Worm (Caenorhabditis elegans) whole organism, mixed stage, embryonic: ENCODE measurements around the gene EGAP1.5.

ENCODE experiments used
- M03D4.4 ChIP-seq: sonication (generic microtip); optimal IDR thresholded peaks from 2 replicates; lab custom pipeline; 2017; ENCODE audit warnings: mild to moderate bottlenecking, missing genetic modification characterization, missing compliant biosample characterization
- bed-3 ChIP-seq: fragments of 200-800 bp; sonication (Bioruptor generic); optimal IDR thresholded peaks from 3 replicates; lab custom pipeline; 2018; ENCODE audit warnings: mild to moderate bottlenecking, missing genetic modification characterization, moderate library complexity, missing compliant biosample characterization
- blmp-1 ChIP-seq: fragments of 150-350 bp; optimal IDR thresholded peaks from 2 replicates; lab custom pipeline; 2014; ENCODE audit warnings: missing biosample characterization, missing genetic modification characterization
- ceh-39 ChIP-seq: fragments of 150-350 bp; optimal IDR thresholded peaks from 2 replicates; lab custom pipeline; 2014; ENCODE audit warnings: missing biosample characterization, missing genetic modification characterization
- ceh-43 ChIP-seq: fragments of 200-800 bp; sonication (Bioruptor generic); optimal IDR thresholded peaks from 2 replicates; lab custom pipeline; 2018; ENCODE audit warnings: mild to moderate bottlenecking, missing genetic modification characterization, moderate library complexity, missing compliant biosample characterization
- ceh-83 ChIP-seq: fragments of 200-800 bp; sonication (Bioruptor generic); optimal IDR thresholded peaks from 2 replicates; lab custom pipeline; 2018; ENCODE audit warnings: mild to moderate bottlenecking, missing genetic modification characterization, missing compliant biosample characterization
- ces-1 ChIP-seq: fragments of 150-350 bp; optimal IDR thresholded peaks from 2 replicates; lab custom pipeline; 2014; ENCODE audit warnings: missing biosample characterization, missing genetic modification reagents, missing genetic modification characterization
- cnd-1 ChIP-seq: fragments of 200-800 bp; sonication (Bioruptor generic); optimal IDR thresholded peaks from 2 replicates; lab custom pipeline; 2018; ENCODE audit warnings: mild to moderate bottlenecking, missing genetic modification characterization, missing compliant biosample characterization
- drap-1 ChIP-seq: fragments of 200-800 bp; sonication (Bioruptor generic); optimal IDR thresholded peaks from 3 replicates; lab custom pipeline; 2018; ENCODE audit warnings: mild to moderate bottlenecking, missing genetic modification characterization, missing compliant biosample characterization
- elt-1 ChIP-seq: sonication (generic microtip); optimal IDR thresholded peaks from 2 replicates; lab custom pipeline; 2017; ENCODE audit warnings: missing genetic modification characterization, mild to moderate bottlenecking, missing compliant biosample characterization, antibody characterized with exemption, moderate library complexity, borderline replicate concordance; ENCODE audit not compliant: insufficient read depth
- elt-3 ChIP-seq: fragments of 150-350 bp; optimal IDR thresholded peaks from 2 replicates; lab custom pipeline; 2014; ENCODE audit warnings: missing biosample characterization, missing genetic modification characterization
- flh-1 ChIP-seq: fragments of 200-800 bp; sonication (Bioruptor generic); optimal IDR thresholded peaks from 2 replicates; lab custom pipeline; 2018; ENCODE audit warnings: mild to moderate bottlenecking, missing genetic modification characterization, moderate library complexity, missing compliant biosample characterization
- ham-2 ChIP-seq: fragments of 200-800 bp; sonication (Bioruptor generic); optimal IDR thresholded peaks from 2 replicates; lab custom pipeline; 2018; ENCODE audit warnings: mild to moderate bottlenecking, missing genetic modification characterization, missing compliant biosample characterization
- hlh-1 ChIP-seq: fragments of 150-350 bp; optimal IDR thresholded peaks from 2 replicates; lab custom pipeline; 2014; ENCODE audit warnings: missing biosample characterization, missing genetic modification reagents, missing genetic modification characterization
- lin-13 ChIP-seq: fragments of 150-350 bp; optimal IDR thresholded peaks from 2 replicates; lab custom pipeline; 2014; ENCODE audit warnings: missing biosample characterization, missing genetic modification characterization
- lin-32 ChIP-seq: fragments of 200-800 bp; sonication (Bioruptor generic); optimal IDR thresholded peaks from 2 replicates; lab custom pipeline; 2018; ENCODE audit warnings: mild to moderate bottlenecking, missing genetic modification characterization, missing compliant biosample characterization
- lsy-2 ChIP-seq: fragments of 150-350 bp; optimal IDR thresholded peaks from 2 replicates; lab custom pipeline; 2014; ENCODE audit warnings: missing biosample characterization, missing genetic modification characterization
- mab-5 ChIP-seq: fragments of 150-350 bp; optimal IDR thresholded peaks from 2 replicates; lab custom pipeline; 2014; ENCODE audit warnings: missing biosample characterization, missing genetic modification characterization
- mep-1 ChIP-seq: fragments of 150-350 bp; optimal IDR thresholded peaks from 2 replicates; lab custom pipeline; 2017; ENCODE audit warnings: missing biosample characterization, missing genetic modification reagents, missing genetic modification characterization, inconsistent platforms
- mls-2 ChIP-seq: sonication (generic microtip); optimal IDR thresholded peaks from 2 replicates; lab custom pipeline; 2016; ENCODE audit warnings: mild to moderate bottlenecking, missing genetic modification characterization, moderate library complexity, missing compliant biosample characterization
- nhr-12 ChIP-seq: fragments of 150-350 bp; optimal IDR thresholded peaks from 2 replicates; lab custom pipeline; 2014; ENCODE audit warnings: missing biosample characterization, missing genetic modification characterization
- nhr-2 ChIP-seq: fragments of 150-350 bp; optimal IDR thresholded peaks from 2 replicates; lab custom pipeline; 2014; ENCODE audit warnings: missing biosample characterization, missing genetic modification characterization
- nhr-237 ChIP-seq: fragments of 150-350 bp; optimal IDR thresholded peaks from 2 replicates; lab custom pipeline; 2014; ENCODE audit warnings: missing biosample characterization, missing genetic modification characterization
- nhr-28 ChIP-seq: fragments of 150-350 bp; optimal IDR thresholded peaks from 2 replicates; lab custom pipeline; 2014; ENCODE audit warnings: missing biosample characterization, missing genetic modification characterization
- nhr-76 ChIP-seq: sonication (generic microtip); optimal IDR thresholded peaks from 2 replicates; lab custom pipeline; 2017; ENCODE audit warnings: missing biosample characterization, missing genetic modification characterization
- pha-4 ChIP-seq: fragments of 150-350 bp; optimal IDR thresholded peaks from 2 replicates; lab custom pipeline; 2018; ENCODE audit warnings: missing biosample characterization, missing genetic modification reagents, missing genetic modification characterization
- sem-2 ChIP-seq: fragments of 200-800 bp; sonication (Bioruptor generic); optimal IDR thresholded peaks from 2 replicates; lab custom pipeline; 2018; ENCODE audit warnings: mild to moderate bottlenecking, missing genetic modification characterization, missing compliant biosample characterization
- snpc-4 ChIP-seq: fragments of 150-350 bp; optimal IDR thresholded peaks from 2 replicates; lab custom pipeline; 2014; ENCODE audit warnings: missing biosample characterization, missing genetic modification characterization
- sptf-1 ChIP-seq: sonication (generic microtip); optimal IDR thresholded peaks from 2 replicates; lab custom pipeline; 2017; ENCODE audit warnings: mild to moderate bottlenecking, missing genetic modification characterization, moderate library complexity, missing compliant biosample characterization
- tbx-8 ChIP-seq: fragments of 200-800 bp; sonication (Bioruptor generic); optimal IDR thresholded peaks from 2 replicates; lab custom pipeline; 2018; ENCODE audit warnings: mild to moderate bottlenecking, missing genetic modification characterization, moderate library complexity, missing compliant biosample characterization
- unc-120 ChIP-seq: sonication (generic microtip); optimal IDR thresholded peaks from 2 replicates; lab custom pipeline; 2017; ENCODE audit warnings: missing genetic modification characterization, missing compliant biosample characterization; ENCODE audit not compliant: poor library complexity, severe bottlenecking
- unc-39 ChIP-seq: fragments of 150-350 bp; optimal IDR thresholded peaks from 2 replicates; lab custom pipeline; 2014; ENCODE audit warnings: missing biosample characterization, missing genetic modification characterization
- unc-62 ChIP-seq: fragments of 150-350 bp; optimal IDR thresholded peaks from 2 replicates; lab custom pipeline; 2014; ENCODE audit warnings: missing biosample characterization, missing genetic modification reagents, missing genetic modification characterization
- zip-8 ChIP-seq: fragments of 150-350 bp; optimal IDR thresholded peaks from 2 replicates; lab custom pipeline; 2014; ENCODE audit warnings: missing biosample characterization, missing genetic modification characterization
- ztf-11 ChIP-seq: fragments of 150-350 bp; optimal IDR thresholded peaks from 2 replicates; lab custom pipeline; 2014; ENCODE audit warnings: missing biosample characterization, missing genetic modification characterization

The EGAP1.5 gene

DNA sequence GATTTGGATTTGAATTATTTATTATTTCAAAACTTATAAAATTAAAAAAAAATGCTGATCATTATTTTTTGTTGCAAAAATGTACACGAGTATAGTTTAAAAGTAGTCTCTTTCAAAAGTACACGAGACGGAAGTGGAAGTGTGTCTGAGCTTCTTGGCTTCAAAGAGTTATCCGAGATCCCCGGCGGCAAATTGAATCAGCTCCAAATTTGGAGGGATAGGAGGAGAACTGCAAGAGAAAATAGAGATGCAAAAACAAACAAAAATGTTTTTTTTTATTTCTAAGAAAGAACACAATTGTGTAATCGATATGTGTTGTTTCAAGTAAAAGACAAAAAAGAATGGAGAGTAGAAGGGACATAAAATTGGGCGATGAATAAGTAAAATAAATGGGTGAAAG lies 29.0 kb upstream of the EGAP1.5 start:
- peak; percentile 82 for TF ChIP-seq ces-1 (GFP tag; lab: Kevin White, UChicago)
- no peak for TF ChIP-seq nhr-76 (tag; lab: Kevin White, UChicago)

DNA sequence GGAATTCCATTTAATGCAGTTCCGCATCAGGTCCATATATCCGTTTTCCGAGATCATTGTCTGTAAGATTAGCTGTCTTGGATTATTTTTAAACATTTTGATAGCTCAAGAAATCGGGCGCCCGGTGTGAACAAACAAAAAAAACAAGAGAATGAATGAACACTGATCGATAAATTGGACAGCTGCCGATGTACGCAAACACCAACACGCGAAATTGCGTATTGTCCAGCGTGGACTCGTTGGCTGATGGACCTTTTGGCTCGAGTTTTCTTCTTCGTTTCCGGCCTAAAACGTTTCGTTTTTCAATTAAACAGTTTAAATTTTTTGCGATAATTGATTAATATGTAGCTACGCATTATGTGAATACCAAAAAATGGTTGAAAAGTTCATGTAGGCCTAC lies 25.5 kb upstream of the EGAP1.5 start, which contains the start of gene dpff-1:
Gene dpff-1, minus strand, starts transcription at position 288 of the 400 bp plus-strand sequence.
- TF ChIP-seq unc-39 (tag; lab: Kevin White, UChicago) (no peak), hlh-1 (tag; lab: Kevin White, UChicago) (peak; percentile 70), lin-32 (GFP tag; lab: Kevin White, UChicago) (no peak), mab-5 (tag; lab: Kevin White, UChicago) (no peak), unc-62 (GFP tag; lab: Kevin White, UChicago) (no peak), nhr-28 (tag; lab: Kevin White, UChicago) (no peak), snpc-4 (tag; lab: Kevin White, UChicago) (no peak), mls-2 (tag; lab: Kevin White, UChicago) (no peak), blmp-1 (tag; lab: Kevin White, UChicago) (no peak), sptf-1 (tag; lab: Kevin White, UChicago) (no peak), nhr-12 (tag; lab: Kevin White, UChicago) (no peak), nhr-76 (tag; lab: Kevin White, UChicago) (no peak), ztf-11 (no peak), flh-1 (GFP tag; lab: Kevin White, UChicago) (no peak), elt-1 (tag; lab: Kevin White, UChicago) (no peak), drap-1 (GFP tag; lab: Kevin White, UChicago) (no peak), lsy-2 (tag; lab: Kevin White, UChicago) (no peak), ces-1 (GFP tag; lab: Kevin White, UChicago) (no peak), pha-4 (tag; lab: Kevin White, UChicago) (peak; percentile 29), mep-1 (tag; lab: Kevin White, UChicago) (peak; percentile 2), nhr-237 (tag; lab: Kevin White, UChicago) (no peak), nhr-2 (tag; lab: Kevin White, UChicago) (no peak), M03D4.4 (no peak), ham-2 (GFP tag; lab: Kevin White, UChicago) (no peak), ceh-43 (GFP tag; lab: Kevin White, UChicago) (peak; percentile 50), cnd-1 (tag; lab: Kevin White, UChicago) (peak; percentile 7), elt-3 (no peak), zip-8 (no peak), unc-120 (tag; lab: Kevin White, UChicago) (no peak), bed-3 (GFP tag; lab: Kevin White, UChicago) (no peak), ceh-83 (no peak), tbx-8 (GFP tag; lab: Kevin White, UChicago) (no peak), lin-13 (tag; lab: Kevin White, UChicago) (peak; percentile 27), sem-2 (GFP tag; lab: Kevin White, UChicago) (no peak), ceh-39 (tag; lab: Kevin White, UChicago) (peak; percentile 67)

DNA sequence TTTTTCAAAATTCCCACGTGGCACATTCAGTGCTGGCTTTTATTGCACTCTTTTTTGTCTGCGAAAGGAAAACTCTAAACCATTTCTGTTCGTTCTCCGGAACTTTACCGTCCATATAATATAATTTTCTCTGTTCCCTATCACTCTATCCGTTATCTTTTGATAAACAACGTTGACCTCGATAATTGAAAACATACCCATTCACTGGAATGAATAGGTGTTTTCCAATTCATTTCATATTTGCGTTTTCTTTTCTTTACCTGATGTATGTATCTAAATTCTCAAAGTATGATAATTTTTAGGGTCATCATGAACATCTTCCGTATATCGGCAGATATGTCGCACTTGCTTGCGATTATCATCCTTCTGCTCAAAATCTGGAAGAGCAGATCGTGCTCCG lies 24.8 kb upstream of the EGAP1.5 start, which contains the start of gene erd-2.2:
Gene erd-2.2, plus strand, starts transcription at position 301 of the 400 bp plus-strand sequence.
- TF ChIP-seq M03D4.4, result no peak
- TF ChIP-seq pha-4 (tag; lab: Kevin White, UChicago), result no peak
- no peak for TF ChIP-seq lin-13 (tag; lab: Kevin White, UChicago)
- no peak for TF ChIP-seq nhr-237 (tag; lab: Kevin White, UChicago)
- TF ChIP-seq lin-32 (GFP tag; lab: Kevin White, UChicago), result no peak
- TF ChIP-seq unc-39 (tag; lab: Kevin White, UChicago), result no peak
- TF ChIP-seq mab-5 (tag; lab: Kevin White, UChicago), result no peak
- TF ChIP-seq tbx-8 (GFP tag; lab: Kevin White, UChicago), result no peak
- TF ChIP-seq sem-2 (GFP tag; lab: Kevin White, UChicago), result no peak
- TF ChIP-seq, all 35 proteins: peak for 0

DNA sequence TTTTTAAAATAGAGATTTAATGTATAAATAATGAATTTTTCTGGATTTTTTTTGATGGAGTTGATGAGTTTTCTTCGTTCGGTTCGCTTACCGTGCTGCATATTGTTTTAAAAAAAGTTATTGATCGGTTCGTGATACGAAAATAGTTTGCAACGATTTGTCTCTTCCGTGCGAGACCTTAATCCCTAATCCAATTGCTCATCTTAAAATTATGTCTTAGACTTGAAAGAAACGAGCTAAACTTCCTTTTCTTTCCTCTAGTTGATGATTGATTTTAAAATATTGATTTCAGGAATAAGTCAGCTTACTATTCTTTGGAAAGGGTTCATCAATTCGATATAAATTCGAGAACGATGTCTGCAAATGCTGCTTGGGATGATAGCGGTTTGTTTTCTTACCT lies 23.1 kb upstream of the EGAP1.5 start, which contains the start of gene C28H8.3:
Gene C28H8.3, plus strand, starts transcription at position 293 of the 400 bp plus-strand sequence.
- TF ChIP-seq nhr-2 (tag; lab: Kevin White, UChicago) (no peak), M03D4.4 (no peak), ham-2 (GFP tag; lab: Kevin White, UChicago) (no peak), mls-2 (tag; lab: Kevin White, UChicago) (no peak), unc-120 (tag; lab: Kevin White, UChicago) (no peak), hlh-1 (tag; lab: Kevin White, UChicago) (no peak), lsy-2 (tag; lab: Kevin White, UChicago) (no peak), nhr-76 (tag; lab: Kevin White, UChicago) (no peak), elt-1 (tag; lab: Kevin White, UChicago) (no peak), sem-2 (GFP tag; lab: Kevin White, UChicago) (no peak), blmp-1 (tag; lab: Kevin White, UChicago) (no peak), mep-1 (tag; lab: Kevin White, UChicago) (no peak), mab-5 (tag; lab: Kevin White, UChicago) (no peak), flh-1 (GFP tag; lab: Kevin White, UChicago) (no peak), pha-4 (tag; lab: Kevin White, UChicago) (no peak), elt-3 (no peak), zip-8 (no peak)
